Worm (Caenorhabditis elegans) whole organism, mixed stage, embryonic: ENCODE data around the gene dhrr-1.

Source experiments
- blmp-1 ChIP-seq: fragments of 150-350 bp; optimal IDR thresholded peaks from 2 replicates; lab custom pipeline; 2014; ENCODE audit warnings: missing biosample characterization, missing genetic modification characterization
- elt-3 ChIP-seq: fragments of 150-350 bp; optimal IDR thresholded peaks from 2 replicates; lab custom pipeline; 2014; ENCODE audit warnings: missing biosample characterization, missing genetic modification characterization
- lsy-2 ChIP-seq: fragments of 150-350 bp; optimal IDR thresholded peaks from 2 replicates; lab custom pipeline; 2014; ENCODE audit warnings: missing biosample characterization, missing genetic modification characterization
- mab-5 ChIP-seq: fragments of 150-350 bp; optimal IDR thresholded peaks from 2 replicates; lab custom pipeline; 2014; ENCODE audit warnings: missing biosample characterization, missing genetic modification characterization
- nhr-12 ChIP-seq: fragments of 150-350 bp; optimal IDR thresholded peaks from 2 replicates; lab custom pipeline; 2014; ENCODE audit warnings: missing biosample characterization, missing genetic modification characterization
- nhr-237 ChIP-seq: fragments of 150-350 bp; optimal IDR thresholded peaks from 2 replicates; lab custom pipeline; 2014; ENCODE audit warnings: missing biosample characterization, missing genetic modification characterization
- nhr-28 ChIP-seq: fragments of 150-350 bp; optimal IDR thresholded peaks from 2 replicates; lab custom pipeline; 2014; ENCODE audit warnings: missing biosample characterization, missing genetic modification characterization
- nhr-76 ChIP-seq: sonication (generic microtip); optimal IDR thresholded peaks from 2 replicates; lab custom pipeline; 2017; ENCODE audit warnings: missing biosample characterization, missing genetic modification characterization
- pha-4 ChIP-seq: fragments of 150-350 bp; optimal IDR thresholded peaks from 2 replicates; lab custom pipeline; 2018; ENCODE audit warnings: missing biosample characterization, missing genetic modification reagents, missing genetic modification characterization
- sem-2 ChIP-seq: fragments of 200-800 bp; sonication (Bioruptor generic); optimal IDR thresholded peaks from 2 replicates; lab custom pipeline; 2018; ENCODE audit warnings: mild to moderate bottlenecking, missing genetic modification characterization, missing compliant biosample characterization
- sptf-1 ChIP-seq: sonication (generic microtip); optimal IDR thresholded peaks from 2 replicates; lab custom pipeline; 2017; ENCODE audit warnings: mild to moderate bottlenecking, missing genetic modification characterization, moderate library complexity, missing compliant biosample characterization
- unc-39 ChIP-seq: fragments of 150-350 bp; optimal IDR thresholded peaks from 2 replicates; lab custom pipeline; 2014; ENCODE audit warnings: missing biosample characterization, missing genetic modification characterization
- unc-62 ChIP-seq: fragments of 150-350 bp; optimal IDR thresholded peaks from 2 replicates; lab custom pipeline; 2014; ENCODE audit warnings: missing biosample characterization, missing genetic modification reagents, missing genetic modification characterization
- ztf-11 ChIP-seq: fragments of 150-350 bp; optimal IDR thresholded peaks from 2 replicates; lab custom pipeline; 2014; ENCODE audit warnings: missing biosample characterization, missing genetic modification characterization

DNA sequence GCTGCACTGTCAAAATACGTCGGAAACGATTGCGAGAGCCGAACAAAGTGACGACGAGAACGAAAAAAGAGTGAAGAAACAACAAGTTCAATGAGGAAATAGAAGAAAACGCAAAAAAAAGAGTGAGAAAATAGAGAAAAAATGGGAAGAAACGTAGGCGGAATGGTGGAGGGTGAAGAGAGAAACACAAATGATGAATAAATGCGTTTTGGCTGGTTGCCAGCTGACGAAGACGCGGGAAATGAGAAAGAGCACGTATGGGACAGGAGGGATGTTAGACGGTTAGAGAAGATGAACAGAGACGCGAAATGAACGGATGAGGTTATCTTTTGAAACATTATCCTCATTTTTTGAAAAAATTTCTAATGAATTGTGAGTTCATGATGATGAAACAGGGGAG lies 40.5 kb downstream of the dhrr-1 start:
- TF ChIP-seq pha-4 (tag; lab: Kevin White, UChicago): no peak
- peak; percentile 6 for TF ChIP-seq nhr-237
- TF ChIP-seq ztf-11: no peak
- no peak for TF ChIP-seq nhr-28 (tag; lab: Kevin White, UChicago)
- no peak for TF ChIP-seq nhr-12
- no peak for TF ChIP-seq sptf-1 (tag; lab: Kevin White, UChicago)
- TF ChIP-seq elt-3: no peak
- no peak for TF ChIP-seq unc-39 (tag; lab: Kevin White, UChicago)
- TF ChIP-seq lsy-2 (tag; lab: Kevin White, UChicago): no peak
- TF ChIP-seq sem-2 (GFP tag; lab: Kevin White, UChicago): no peak
- TF ChIP-seq mab-5 (tag; lab: Kevin White, UChicago): no peak
- no peak for TF ChIP-seq blmp-1 (tag; lab: Kevin White, UChicago)
- TF ChIP-seq unc-62 (GFP tag; lab: Kevin White, UChicago): peak; percentile 79
- no peak for TF ChIP-seq nhr-76
